Worm (Caenorhabditis elegans) whole organism, late embryonic: Measurements from ENCODE around the gene nhr-84.

Source experiments
- C08G9.2 ChIP-seq: sonication (generic microtip); optimal IDR thresholded peaks from 2 replicates; lab custom pipeline; 2016; ENCODE audit warnings: mild to moderate bottlenecking, missing genetic modification characterization, moderate library complexity, missing compliant biosample characterization
- K09A11.1 ChIP-seq: sonication (generic microtip); optimal IDR thresholded peaks from 2 replicates; lab custom pipeline; 2017; ENCODE audit warnings: antibody characterized with exemption, mild to moderate bottlenecking, missing genetic modification characterization, missing compliant biosample characterization; ENCODE audit not compliant: insufficient read depth
- Y22D7AL.16 ChIP-seq: sonication (generic microtip); optimal IDR thresholded peaks from 2 replicates; lab custom pipeline; 2016; ENCODE audit warnings: missing genetic modification characterization, missing compliant biosample characterization
- ahr-1 ChIP-seq: sonication (generic microtip); optimal IDR thresholded peaks from 2 replicates; lab custom pipeline; 2016; ENCODE audit warnings: missing genetic modification characterization, missing compliant biosample characterization
- ama-1 ChIP-seq: fragments of 150-350 bp; optimal IDR thresholded peaks from 2 replicates; lab custom pipeline; 2014
- ceh-14 ChIP-seq: sonication (generic microtip); optimal IDR thresholded peaks from 2 replicates; lab custom pipeline; 2016; ENCODE audit warnings: missing genotype, missing genetic modification characterization, missing compliant biosample characterization
- ceh-19 ChIP-seq: fragments of 200-800 bp; sonication (Bioruptor generic); optimal IDR thresholded peaks from 2 replicates; lab custom pipeline; 2018; ENCODE audit warnings: mild to moderate bottlenecking, missing genetic modification characterization, missing compliant biosample characterization
- ceh-2 ChIP-seq: sonication (generic microtip); optimal IDR thresholded peaks from 2 replicates; lab custom pipeline; 2016; ENCODE audit warnings: missing genotype, missing genetic modification characterization, missing compliant biosample characterization
- ceh-22 ChIP-seq: sonication (generic microtip); optimal IDR thresholded peaks from 2 replicates; lab custom pipeline; 2017; ENCODE audit warnings: missing biosample characterization, missing genetic modification characterization
- ceh-24 ChIP-seq: sonication (generic microtip); optimal IDR thresholded peaks from 2 replicates; lab custom pipeline; 2016; ENCODE audit warnings: mild to moderate bottlenecking, missing genetic modification characterization, missing compliant biosample characterization
- ceh-34 ChIP-seq: sonication (generic microtip); optimal IDR thresholded peaks from 2 replicates; lab custom pipeline; 2016; ENCODE audit warnings: mild to moderate bottlenecking, missing genetic modification characterization, missing compliant biosample characterization
- ceh-45 ChIP-seq: fragments of 200-800 bp; sonication (Bioruptor generic); IDR thresholded peaks from 2 replicates; pipeline ENCODE4 v1.3.6; 2022; ENCODE audit warnings: missing genetic modification reagents, missing genetic modification characterization, missing compliant biosample characterization
- ceh-9 ChIP-seq: sonication (generic microtip); optimal IDR thresholded peaks from 2 replicates; lab custom pipeline; 2016; ENCODE audit warnings: mild to moderate bottlenecking, missing genetic modification characterization, inconsistent platforms, missing compliant biosample characterization
- dmd-4 ChIP-seq: sonication (generic microtip); optimal IDR thresholded peaks from 2 replicates; lab custom pipeline; 2016; ENCODE audit warnings: borderline replicate concordance, missing genetic modification characterization, missing compliant biosample characterization
- elt-2 ChIP-seq: sonication (generic microtip); optimal IDR thresholded peaks from 2 replicates; lab custom pipeline; 2016; ENCODE audit warnings: missing genetic modification reagents, missing genetic modification characterization, missing compliant biosample characterization
- elt-4 ChIP-seq: sonication (generic microtip); optimal IDR thresholded peaks from 2 replicates; lab custom pipeline; 2016; ENCODE audit warnings: missing genetic modification characterization, missing compliant biosample characterization
- ets-4 ChIP-seq: sonication (generic microtip); optimal IDR thresholded peaks from 2 replicates; lab custom pipeline; 2016; ENCODE audit warnings: missing genetic modification characterization, missing compliant biosample characterization
- eyg-1 ChIP-seq: sonication (generic microtip); optimal IDR thresholded peaks from 2 replicates; lab custom pipeline; 2016; ENCODE audit warnings: missing genotype, missing genetic modification characterization, missing compliant biosample characterization
- fax-1 ChIP-seq: sonication (generic microtip); optimal IDR thresholded peaks from 2 replicates; lab custom pipeline; 2016; ENCODE audit warnings: missing genotype, missing genetic modification characterization, missing compliant biosample characterization
- fkh-10 ChIP-seq: fragments of 150-350 bp; optimal IDR thresholded peaks from 2 replicates; lab custom pipeline; 2014; ENCODE audit warnings: missing biosample characterization, missing genetic modification reagents, missing genetic modification characterization
- gmeb-2 ChIP-seq: sonication (generic microtip); optimal IDR thresholded peaks from 2 replicates; lab custom pipeline; 2016; ENCODE audit warnings: missing genetic modification characterization, inconsistent platforms, missing compliant biosample characterization
- hlh-13 ChIP-seq: fragments of 200-800 bp; sonication (Bioruptor generic); optimal IDR thresholded peaks from 2 replicates; lab custom pipeline; 2018; ENCODE audit warnings: mild to moderate bottlenecking, missing genetic modification characterization, missing compliant biosample characterization
- hlh-6 ChIP-seq: sonication (generic microtip); optimal IDR thresholded peaks from 2 replicates; lab custom pipeline; 2016; ENCODE audit warnings: missing genotype, missing genetic modification characterization, missing compliant biosample characterization
- lim-6 ChIP-seq: sonication (generic microtip); optimal IDR thresholded peaks from 2 replicates; lab custom pipeline; 2016; ENCODE audit warnings: missing genetic modification characterization, missing compliant biosample characterization
- lin-11 ChIP-seq: fragments of 200-800 bp; sonication (Bioruptor generic); optimal IDR thresholded peaks from 2 replicates; lab custom pipeline; 2018; ENCODE audit warnings: mild to moderate bottlenecking, missing genetic modification characterization, missing compliant biosample characterization
- mec-3 ChIP-seq: sonication (generic microtip); optimal IDR thresholded peaks from 2 replicates; lab custom pipeline; 2016; ENCODE audit warnings: borderline replicate concordance, missing genetic modification characterization, missing compliant biosample characterization
- nhr-11 ChIP-seq: fragments of 150-350 bp; optimal IDR thresholded peaks from 2 replicates; lab custom pipeline; 2014; ENCODE audit warnings: missing biosample characterization, missing genetic modification characterization
- nhr-232 ChIP-seq: sonication (generic microtip); optimal IDR thresholded peaks from 2 replicates; lab custom pipeline; 2016; ENCODE audit warnings: missing genetic modification characterization, missing compliant biosample characterization
- odd-2 ChIP-seq: sonication (generic microtip); optimal IDR thresholded peaks from 2 replicates; lab custom pipeline; 2017; ENCODE audit warnings: antibody characterized with exemption, mild to moderate bottlenecking, missing genetic modification characterization, missing compliant biosample characterization
- pag-3 ChIP-seq: sonication (generic microtip); optimal IDR thresholded peaks from 2 replicates; lab custom pipeline; 2016; ENCODE audit warnings: missing compliant biosample characterization, missing genetic modification characterization, borderline replicate concordance
- pax-1 ChIP-seq: fragments of 150-350 bp; optimal IDR thresholded peaks from 2 replicates; lab custom pipeline; 2014; ENCODE audit warnings: missing biosample characterization, missing genetic modification characterization
- pha-4 ChIP-seq: fragments of 150-350 bp; optimal IDR thresholded peaks from 2 replicates; lab custom pipeline; 2018; ENCODE audit warnings: missing biosample characterization, missing genetic modification reagents, missing genetic modification characterization
- ref-2 ChIP-seq: sonication (generic microtip); optimal IDR thresholded peaks from 2 replicates; lab custom pipeline; 2016; ENCODE audit warnings: missing genetic modification characterization, missing compliant biosample characterization
- sox-2 ChIP-seq: fragments of 200-800 bp; sonication (Bioruptor generic); IDR thresholded peaks from 2 replicates; pipeline ENCODE4 v1.3.6; 2022; ENCODE audit warnings: missing genetic modification reagents, missing genetic modification characterization, missing compliant biosample characterization
- ttx-3 ChIP-seq: sonication (generic microtip); optimal IDR thresholded peaks from 2 replicates; lab custom pipeline; 2016; ENCODE audit warnings: missing genetic modification reagents, missing genetic modification characterization, missing compliant biosample characterization
- unc-42 ChIP-seq: sonication (generic microtip); optimal IDR thresholded peaks from 2 replicates; lab custom pipeline; 2016; ENCODE audit warnings: missing genotype, missing genetic modification characterization, missing compliant biosample characterization
- unc-55 ChIP-seq: sonication (generic microtip); optimal IDR thresholded peaks from 2 replicates; lab custom pipeline; 2017; ENCODE audit warnings: missing biosample characterization, missing genetic modification reagents, missing genetic modification characterization
- unc-86 ChIP-seq: sonication (generic microtip); optimal IDR thresholded peaks from 2 replicates; lab custom pipeline; 2016; ENCODE audit warnings: missing genetic modification characterization, missing compliant biosample characterization

Gene nhr-84

DNA sequence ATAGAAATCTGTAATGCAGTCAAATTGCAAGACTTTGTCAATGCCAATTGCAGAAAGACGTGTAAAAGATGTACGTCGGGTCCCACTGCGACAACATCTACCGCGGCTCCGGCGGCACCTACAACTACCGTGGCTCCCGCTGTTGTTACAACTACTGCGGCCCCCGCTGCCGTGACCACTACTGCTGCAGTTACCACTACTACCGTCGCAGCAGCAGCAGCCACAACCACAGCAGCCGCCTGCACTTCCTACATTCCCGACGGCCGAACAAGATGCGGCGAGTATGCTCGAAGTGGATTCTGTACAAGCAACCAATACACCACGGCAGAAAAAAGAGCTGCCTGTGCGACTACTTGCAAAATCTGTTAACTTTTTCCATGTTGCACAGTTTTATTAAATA lies 35.4 kb upstream of the nhr-84 start:
- TF ChIP-seq unc-86 (no peak), elt-4 (no peak), fkh-10 (GFP tag; lab: Kevin White, UChicago) (no peak), unc-55 (GFP tag; lab: Kevin White, UChicago) (no peak), lim-6 (no peak)

DNA sequence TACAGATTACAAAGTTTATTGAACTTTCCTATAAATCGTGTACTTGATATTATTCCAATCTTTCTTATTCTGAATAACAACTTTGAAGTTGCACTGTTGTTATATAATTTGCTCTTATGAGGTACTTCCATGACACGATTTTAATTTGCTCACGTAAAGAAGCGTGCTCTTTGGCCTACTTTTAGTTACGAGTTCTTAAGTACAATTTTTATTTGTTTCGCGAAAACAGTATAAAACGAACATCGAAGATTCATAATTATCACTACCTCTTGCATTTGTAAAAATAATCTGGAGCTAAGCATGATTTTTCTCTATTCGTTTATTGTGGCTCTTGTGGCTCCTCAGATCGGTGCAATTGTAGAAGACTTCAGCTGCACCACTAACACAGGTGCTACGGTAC lies 34.3 kb upstream of the nhr-84 start, which contains the start of gene F35E8.7:
Gene F35E8.7 (plus strand): TSS at position 301 of the 400 bp plus-strand sequence.
- no peak for TF ChIP-seq hlh-13 (GFP tag; lab: Kevin White, UChicago)
- no peak for TF ChIP-seq ceh-45 (GFP tag; lab: Robert Waterston, UW)
- no peak for TF ChIP-seq Y22D7AL.16 (tag; lab: Kevin White, UChicago)
- TF ChIP-seq odd-2 (tag; lab: Kevin White, UChicago) = no peak
- no peak for TF ChIP-seq mec-3 (tag; lab: Kevin White, UChicago)
- TF ChIP-seq ets-4 (tag; lab: Kevin White, UChicago) = no peak
- TF ChIP-seq sox-2 = no peak
- no peak for TF ChIP-seq elt-4
- TF ChIP-seq ref-2 (tag; lab: Kevin White, UChicago) = no peak
- no peak for TF ChIP-seq unc-55 (GFP tag; lab: Kevin White, UChicago)
- no peak for TF ChIP-seq dmd-4 (tag; lab: Kevin White, UChicago)
- TF ChIP-seq nhr-232 (tag; lab: Kevin White, UChicago) = no peak
- no peak for TF ChIP-seq hlh-6 (tag; lab: Kevin White, UChicago)
- no peak for TF ChIP-seq ttx-3 (tag; lab: Kevin White, UChicago)
- no peak for TF ChIP-seq gmeb-2 (tag; lab: Kevin White, UChicago)
- TF ChIP-seq pha-4 (tag; lab: Kevin White, UChicago) = no peak
- TF ChIP-seq ceh-34 (tag; lab: Kevin White, UChicago) = no peak
- no peak for TF ChIP-seq K09A11.1

DNA sequence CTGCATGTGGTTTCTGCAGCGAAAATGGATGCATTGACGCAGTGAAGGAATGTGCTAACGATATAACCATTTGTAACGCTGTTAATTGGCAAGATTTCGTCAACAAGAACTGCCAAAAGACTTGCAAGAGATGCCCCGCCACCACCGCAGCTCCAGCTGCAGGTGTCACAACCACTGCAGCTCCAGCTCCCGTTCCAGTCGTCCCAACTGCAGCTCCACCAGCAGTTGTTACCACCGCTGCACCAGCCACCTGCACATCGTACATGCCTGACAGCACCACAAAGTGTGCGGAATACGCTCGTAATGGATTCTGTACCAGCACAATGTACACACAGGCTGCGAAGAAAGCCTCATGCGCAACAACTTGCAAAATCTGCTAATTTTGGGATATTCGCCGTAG lies 33.3 kb upstream of the nhr-84 start:
- TF ChIP-seq ref-2 (tag; lab: Kevin White, UChicago) (no peak), ets-4 (tag; lab: Kevin White, UChicago) (no peak), lim-6 (no peak), pax-1 (tag; lab: Kevin White, UChicago) (no peak), ama-1 (lab: Kevin White, UChicago) (no peak), eyg-1 (no peak), unc-86 (no peak), lin-11 (tag; lab: Kevin White, UChicago) (no peak), nhr-11 (tag; lab: Kevin White, UChicago) (no peak), nhr-232 (tag; lab: Kevin White, UChicago) (no peak), ceh-9 (tag; lab: Kevin White, UChicago) (no peak), ahr-1 (tag; lab: Kevin White, UChicago) (no peak), fax-1 (tag; lab: Kevin White, UChicago) (no peak), unc-42 (tag; lab: Kevin White, UChicago) (no peak), ceh-2 (tag; lab: Kevin White, UChicago) (no peak), ceh-19 (GFP tag; lab: Kevin White, UChicago) (no peak), sox-2 (no peak), ceh-45 (GFP tag; lab: Robert Waterston, UW) (no peak), C08G9.2 (tag; lab: Kevin White, UChicago) (no peak), ceh-22 (tag; lab: Kevin White, UChicago) (no peak)

DNA sequence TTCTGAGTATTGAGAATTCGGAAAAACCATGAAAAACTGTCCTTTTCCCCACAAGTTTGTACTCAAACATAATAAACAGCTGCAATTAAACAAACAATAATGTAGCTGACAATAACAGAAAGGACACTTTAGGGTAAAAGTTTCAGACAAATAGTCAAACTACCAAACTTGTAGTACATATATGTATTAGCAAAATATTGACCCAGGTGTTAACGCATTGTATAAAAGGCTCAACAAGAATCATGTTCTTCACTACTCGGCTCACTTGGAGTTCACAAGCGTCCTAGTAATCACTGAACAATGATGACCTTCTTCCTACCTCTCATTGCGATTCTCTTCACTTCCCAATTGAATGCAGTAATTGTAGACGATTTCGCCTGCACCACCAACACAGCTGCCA lies 32.4 kb upstream of the nhr-84 start, which contains the start of gene F35E8.6:
Gene F35E8.6 (plus strand): TSS at position 301 of the 400 bp plus-strand sequence.
- TF ChIP-seq gmeb-2 (tag; lab: Kevin White, UChicago) (no peak), pag-3 (tag; lab: Kevin White, UChicago) (no peak), pax-1 (tag; lab: Kevin White, UChicago) (no peak), Y22D7AL.16 (tag; lab: Kevin White, UChicago) (no peak), ceh-24 (tag; lab: Kevin White, UChicago) (no peak), elt-2 (tag; lab: Kevin White, UChicago) (no peak), ceh-14 (tag; lab: Kevin White, UChicago) (no peak), K09A11.1 (no peak), odd-2 (tag; lab: Kevin White, UChicago) (no peak)
